Fruit fly (Drosophila melanogaster): ENCODE results near the gene CG4872.

- TF ChIP-seq woc (GFP tag; optimal IDR thresholded peaks at IDR 0.05) (no peak), HLH106 (tag; optimal IDR thresholded peaks at IDR 0.05) (no peak), OdsH (GFP tag; optimal IDR thresholded peaks at IDR 0.05) (no peak), psq (GFP tag; optimal IDR thresholded peaks at IDR 0.05) (no peak), pan (optimal IDR thresholded peaks at IDR 0.05) (no peak), CrebA (GFP tag; optimal IDR thresholded peaks at IDR 0.05; ENCODE audit: borderline replicate concordance) (no peak), h (GFP tag; optimal IDR thresholded peaks at IDR 0.05) (no peak), Dfd (GFP tag; optimal IDR thresholded peaks at IDR 0.05) (no peak)
Measured at dm6 chrX:16912965-16913755, 32.0 kb downstream of the CG4872 start, which contains the start of gene CG4928.
